Worm (Caenorhabditis elegans) whole organism, L1 larva: Measurements from ENCODE around the gene picc-1.

ENCODE experiments used
- fkh-4 ChIP-seq: sonication (generic microtip); optimal IDR thresholded peaks from 2 replicates; lab custom pipeline; 2016; ENCODE audit warnings: missing compliant biosample characterization, missing genetic modification characterization, borderline replicate concordance
- lin-39 ChIP-seq: fragments of 150-350 bp; optimal IDR thresholded peaks from 2 replicates; lab custom pipeline; 2014; ENCODE audit warnings: missing biosample characterization, missing genetic modification reagents, missing genetic modification characterization
- nhr-77 ChIP-seq: fragments of 150-350 bp; optimal IDR thresholded peaks from 2 replicates; lab custom pipeline; 2014; ENCODE audit warnings: missing biosample characterization, missing genetic modification characterization
- unc-130 ChIP-seq: fragments of 150-350 bp; optimal IDR thresholded peaks from 2 replicates; lab custom pipeline; 2017; ENCODE audit warnings: missing biosample characterization, missing genetic modification characterization, inconsistent platforms

- TF ChIP-seq lin-39: no peak
- TF ChIP-seq fkh-4 (tag; lab: Kevin White, UChicago): no peak
- TF ChIP-seq nhr-77 (tag; lab: Kevin White, UChicago): no peak
- TF ChIP-seq unc-130 (tag; lab: Kevin White, UChicago): no peak
Measured at ce11 chrV:6044448-6044847, 25.7 kb downstream of the picc-1 start.
